ENCODE assay signal across 1 fruit fly cellular context in the genomic region with DNA sequence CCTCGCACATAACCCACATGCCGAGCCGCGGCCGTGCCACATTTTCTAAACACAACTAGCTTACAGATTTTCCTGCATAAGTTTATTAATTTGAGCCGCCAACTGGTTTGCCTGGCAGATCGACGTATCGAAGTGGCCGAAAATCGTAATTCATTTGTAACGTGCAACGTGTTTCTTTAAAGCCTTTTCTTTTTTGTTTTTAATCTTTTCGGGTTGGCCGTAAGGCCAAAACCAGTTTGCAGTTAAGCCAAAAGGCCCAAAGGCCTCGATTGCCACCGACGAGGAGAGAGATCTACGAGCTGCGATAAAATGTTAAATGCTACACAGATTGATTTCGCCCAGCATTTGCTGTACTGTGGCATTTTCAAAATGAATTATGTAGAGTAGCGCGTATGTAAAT.
TF ChIP-seq lines count a peak whose summit lies in the region.

No protein-coding gene starts in this region.

TF ChIP-seq in whole organism, embryonic, 481 proteins besides CTCF, POLR2A, EP300 and RAD21 (continued from another document):
- TF ChIP-seq Myb (GFP tag; optimal IDR thresholded peaks at IDR 0.05; lab: Kevin White, UChicago) = no peak
- no peak for TF ChIP-seq jumu (GFP tag; optimal IDR thresholded peaks at IDR 0.05; lab: Kevin White, UChicago)
- no peak for TF ChIP-seq tna (GFP tag; IDR thresholded peaks at IDR 0.05; lab: Robert Waterston, UW; ENCODE audit: partially characterized antibody)
- TF ChIP-seq emc (GFP tag; optimal IDR thresholded peaks at IDR 0.05; lab: Kevin White, UChicago) = no peak
- peak; percentile 44; the same call in 1 of the 2 replicates for TF ChIP-seq vvl (GFP tag; IDR thresholded peaks at IDR 0.05; lab: Robert Waterston, UW)
- TF ChIP-seq Fer1 (GFP tag; optimal IDR thresholded peaks at IDR 0.05; lab: Kevin White, UChicago) = no peak
- TF ChIP-seq HLH3B (GFP tag; IDR thresholded peaks at IDR 0.05; lab: Robert Waterston, UW) = no peak
- TF ChIP-seq Fer3 (tag; optimal IDR thresholded peaks at IDR 0.05; lab: Kevin White, UChicago) = no peak
- TF ChIP-seq Dbx (GFP tag; IDR thresholded peaks at IDR 0.05; lab: Robert Waterston, UW) = no peak
- TF ChIP-seq Eip74EF (GFP tag; optimal IDR thresholded peaks at IDR 0.05; lab: Kevin White, UChicago) = no peak
